ENCODE assay signal across 3 fruit fly cellular contexts in the genomic region with DNA sequence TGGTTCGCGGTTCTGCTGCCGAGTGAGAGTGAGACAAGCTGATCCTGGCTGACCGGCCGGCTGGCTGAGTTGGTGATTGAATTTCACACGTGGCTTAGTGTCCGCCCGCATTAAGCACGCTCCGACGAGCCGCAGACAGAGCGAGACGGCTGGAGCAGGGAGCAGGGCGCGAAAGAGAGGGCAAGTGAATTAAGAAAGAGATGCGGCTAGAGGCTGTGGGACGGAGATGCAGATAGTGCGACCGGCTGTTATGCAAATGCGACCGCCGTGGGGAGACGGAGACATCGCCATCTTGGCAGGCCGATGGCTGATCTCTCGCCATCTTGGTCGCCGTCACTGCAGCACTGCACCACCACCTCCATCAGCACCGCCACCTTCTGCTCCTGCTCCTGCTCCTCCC.
TF ChIP-seq lines count a peak whose summit lies in the region.

No protein-coding gene starts in this region.

- no peak for TF ChIP-seq CTCF in whole organism, embryonic (GFP tag; optimal IDR thresholded peaks at IDR 0.05; lab: Kevin White, UChicago)

TF ChIP-seq in whole organism, embryonic, 481 proteins besides CTCF, POLR2A, EP300 and RAD21:
- TF ChIP-seq nau (GFP tag; optimal IDR thresholded peaks at IDR 0.05; lab: Kevin White, UChicago): no peak
- peak; percentile 64 for TF ChIP-seq CG1832 (GFP tag; optimal IDR thresholded peaks at IDR 0.05; lab: Kevin White, UChicago)
- TF ChIP-seq Hr39 (optimal IDR thresholded peaks at IDR 0.05; lab: Kevin White, UChicago): no peak
- peak; percentile 67 for TF ChIP-seq CG10321 (GFP tag; IDR thresholded peaks at IDR 0.05; lab: Robert Waterston, UW)
- TF ChIP-seq tll (GFP tag; optimal IDR thresholded peaks at IDR 0.05; lab: Kevin White, UChicago): peak in 1 of 2 experiments; percentile 5
- no peak for TF ChIP-seq z (GFP tag; IDR thresholded peaks at IDR 0.05; lab: Robert Waterston, UW)
- no peak for TF ChIP-seq Lim3 (GFP tag; IDR thresholded peaks at IDR 0.05; lab: Robert Waterston, UW)
- no peak for TF ChIP-seq ash1 (GFP tag; optimal IDR thresholded peaks at IDR 0.05; lab: Kevin White, UChicago)
- TF ChIP-seq zfh1 (GFP tag; IDR thresholded peaks at IDR 0.05; lab: Robert Waterston, UW): no peak
- TF ChIP-seq vvl (GFP tag; IDR thresholded peaks at IDR 0.05; lab: Robert Waterston, UW): peak; percentile 57; the same call in 1 of the 2 replicates
- peak; percentile 11 for TF ChIP-seq Nf-YB (GFP tag; optimal IDR thresholded peaks at IDR 0.05; lab: Kevin White, UChicago)

TF ChIP-seq in whole organism, prepupa, 60 proteins besides CTCF, POLR2A, EP300 and RAD21:
- no peak for TF ChIP-seq Smox (GFP tag; optimal IDR thresholded peaks at IDR 0.05; lab: Kevin White, UChicago)
- no peak for TF ChIP-seq Gug (GFP tag; IDR thresholded peaks at IDR 0.05; lab: Robert Waterston, UW)
- no peak for TF ChIP-seq CG4318 (GFP tag; optimal IDR thresholded peaks at IDR 0.05; lab: Kevin White, UChicago)
- TF ChIP-seq CG32006 (GFP tag; optimal IDR thresholded peaks at IDR 0.05; lab: Kevin White, UChicago): no peak
- TF ChIP-seq CG8119 (GFP tag; IDR thresholded peaks at IDR 0.05; lab: Robert Waterston, UW): no peak
- TF ChIP-seq eg (GFP tag; IDR thresholded peaks at IDR 0.05; lab: Robert Waterston, UW): no peak
- TF ChIP-seq Ets96B (tag; optimal IDR thresholded peaks at IDR 0.05; lab: Kevin White, UChicago): no peak
- peak; percentile 9 for TF ChIP-seq CG1621 (tag; optimal IDR thresholded peaks at IDR 0.05; lab: Kevin White, UChicago)

TF ChIP-seq in whole organism, pupa, 21 proteins besides CTCF, POLR2A, EP300 and RAD21:
- TF ChIP-seq CG13204 (GFP tag; optimal IDR thresholded peaks at IDR 0.05; lab: Kevin White, UChicago) (peak; percentile 17), CG9948 (tag; optimal IDR thresholded peaks at IDR 0.05; lab: Kevin White, UChicago) (no peak)
